Worm (Caenorhabditis elegans) whole organism, L4/young adult: Measurements from ENCODE around the gene K01A11.3.

ENCODE experiments used
- dao-5 ChIP-seq: sonication (generic microtip); optimal IDR thresholded peaks from 2 replicates; lab custom pipeline; 2016; ENCODE audit warnings: missing genotype, missing genetic modification characterization, moderate library complexity, missing compliant biosample characterization
- him-1 ChIP-seq: sonication (generic microtip); optimal IDR thresholded peaks from 2 replicates; lab custom pipeline; 2016; ENCODE audit warnings: missing genotype, missing genetic modification reagents, missing genetic modification characterization, missing compliant biosample characterization

- TF ChIP-seq dao-5 (no peak), him-1 (tag; lab: Kevin White, UChicago) (no peak)
Observed at ce11 chrIII:3418906-3419305, 33.5 kb downstream of the K01A11.3 start.
